Worm (Caenorhabditis elegans): Measurements from ENCODE around the gene mlc-1.
A peak's percentile ranks its signal among the peaks of the same experiment; 100 is the strongest.

The mlc-1 gene

DNA sequence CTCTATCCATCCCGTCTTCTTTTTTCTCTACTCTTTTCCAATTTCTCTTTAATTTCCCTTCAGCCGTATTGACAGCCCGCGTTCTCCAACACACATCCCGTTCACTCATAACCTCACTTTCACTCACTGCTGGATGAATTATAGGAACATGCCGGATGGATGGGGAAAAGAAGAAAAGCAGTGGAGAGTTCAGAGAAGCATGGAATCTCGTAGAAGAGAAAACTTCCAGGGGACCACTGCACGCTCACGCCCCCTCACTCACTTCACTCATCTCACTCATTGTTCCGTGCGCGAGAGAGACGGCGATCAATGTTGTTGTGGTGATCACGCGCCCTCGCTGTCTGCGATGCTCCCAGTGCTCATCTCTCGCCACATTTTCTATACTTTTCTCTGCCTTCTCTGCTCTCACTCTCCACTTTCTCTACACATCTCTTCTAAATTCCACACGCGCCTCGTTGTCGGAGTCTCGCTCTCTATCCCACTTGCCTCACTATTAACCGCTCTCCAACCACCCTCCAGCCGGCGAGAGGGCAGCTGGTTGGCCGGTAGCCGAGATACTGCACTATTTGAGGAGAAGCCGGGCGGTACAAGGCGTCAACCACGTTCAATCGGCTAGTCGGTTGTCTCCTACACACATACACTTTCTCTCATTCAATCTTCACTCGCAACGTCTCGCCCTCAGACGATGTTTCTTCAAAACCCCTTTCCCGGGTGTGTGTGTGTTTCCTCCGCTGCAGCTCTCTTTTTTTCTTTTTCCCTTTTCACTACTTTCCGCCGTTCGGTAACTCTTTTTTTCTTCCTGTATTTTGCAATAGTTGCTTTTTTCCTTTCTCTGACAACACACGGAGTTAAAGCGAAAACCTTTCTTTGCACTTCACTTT is 20.9 kb downstream of the mlc-1 start:
- TF ChIP-seq ref-1 (GFP tag; conservative IDR thresholded peaks at IDR 0.05): no peak
- TF ChIP-seq klf-2 (GFP tag; conservative IDR thresholded peaks at IDR 0.05): no peak
- peak; percentile 40; the same call in 1 of the 2 replicates for TF ChIP-seq flt-1 (GFP tag; IDR thresholded peaks at IDR 0.05)
- TF ChIP-seq ztf-29 (GFP tag; IDR thresholded peaks at IDR 0.05): peak; percentile 41; the same call in 1 of the 2 replicates
- TF ChIP-seq ztf-23 (GFP tag; IDR thresholded peaks at IDR 0.05): 0 out of 2 replicates have a peak, but pooled peaks have one; percentile 20
- TF ChIP-seq tab-1 (GFP tag; IDR thresholded peaks at IDR 0.05): peak; percentile 62; the same call in 1 of the 2 replicates
- peak; percentile 86 for TF ChIP-seq cog-1 (tag; optimal IDR thresholded peaks at IDR 0.05)
- TF ChIP-seq T22C8.4 (GFP tag; IDR thresholded peaks at IDR 0.05): peak; percentile 29; the same call in 1 of the 2 replicates

DNA sequence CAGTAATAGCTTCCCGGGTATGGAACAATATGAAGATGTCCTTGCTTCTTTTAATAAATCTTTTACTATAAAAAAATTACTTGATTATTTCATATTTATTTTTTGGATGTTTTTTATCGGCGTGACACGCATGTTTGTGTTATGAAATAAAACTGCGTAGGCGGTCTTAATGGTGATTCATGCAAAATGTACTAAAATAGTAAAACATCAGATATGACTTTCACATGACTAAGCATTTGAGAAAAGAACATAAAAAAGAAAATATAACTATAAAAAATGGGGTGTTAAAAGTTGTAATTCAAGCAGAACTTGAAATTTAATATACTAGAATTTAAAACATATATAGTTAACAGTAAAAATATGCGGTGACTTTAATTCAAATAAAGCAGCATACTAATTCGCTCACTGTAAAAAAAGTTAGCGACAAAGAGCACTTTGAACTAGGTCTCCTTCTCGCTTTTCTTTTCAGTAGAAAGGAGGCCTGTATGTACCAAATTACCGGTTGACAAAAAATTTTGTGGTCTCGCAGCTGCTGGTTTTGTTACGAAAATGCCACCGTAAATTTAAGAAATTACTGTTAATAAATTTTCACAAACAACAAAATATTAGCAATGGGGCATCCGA is 23.0 kb downstream of the mlc-1 start:
- no peak for TF ChIP-seq cog-1 (tag; optimal IDR thresholded peaks at IDR 0.05)
- TF ChIP-seq ztf-23 (GFP tag; IDR thresholded peaks at IDR 0.05): no peak
- TF ChIP-seq flt-1 (GFP tag; IDR thresholded peaks at IDR 0.05): no peak
- TF ChIP-seq klf-2 (GFP tag; conservative IDR thresholded peaks at IDR 0.05): no peak
- no peak for TF ChIP-seq tab-1 (GFP tag; IDR thresholded peaks at IDR 0.05)
- TF ChIP-seq ref-1 (GFP tag; conservative IDR thresholded peaks at IDR 0.05): no peak
- no peak for TF ChIP-seq T22C8.4 (GFP tag; IDR thresholded peaks at IDR 0.05)

- no peak for TF ChIP-seq klf-2 (GFP tag; conservative IDR thresholded peaks at IDR 0.05)
- TF ChIP-seq cog-1 (tag; optimal IDR thresholded peaks at IDR 0.05): no peak
- TF ChIP-seq ztf-23 (GFP tag; IDR thresholded peaks at IDR 0.05): no peak
- no peak for TF ChIP-seq ref-1 (GFP tag; conservative IDR thresholded peaks at IDR 0.05)
- no peak for TF ChIP-seq ztf-29 (GFP tag; IDR thresholded peaks at IDR 0.05)
- TF ChIP-seq med-1 (GFP tag; optimal IDR thresholded peaks at IDR 0.05; ENCODE audit: insufficient read depth): no peak
These were observed 27.7 kb downstream of the mlc-1 start, which contains the start of gene npr-24 for ce11 chrX:17486735-17487134. npr-24 (minus strand) TSS chrX:17486835.

DNA sequence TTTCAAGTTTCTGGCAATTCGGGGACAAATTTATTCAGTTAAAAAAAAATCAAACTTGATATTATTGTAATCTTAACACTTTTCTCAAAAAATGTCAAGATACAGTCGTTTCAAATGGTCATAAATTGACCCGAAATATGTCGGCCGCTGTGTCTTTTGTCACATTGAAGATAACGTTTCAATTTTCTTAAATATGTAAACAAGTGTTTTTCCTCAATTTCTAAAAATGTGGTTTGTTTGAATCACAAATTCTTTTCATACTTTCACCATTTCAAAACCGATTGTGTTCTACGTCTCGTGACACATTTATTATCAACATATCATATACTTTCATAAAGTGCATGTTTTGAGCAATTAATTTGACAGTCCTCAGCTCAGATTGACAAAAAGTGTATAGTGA is 43.2 kb downstream of the mlc-1 start:
- TF ChIP-seq T22C8.4 (GFP tag; IDR thresholded peaks at IDR 0.05): no peak
- no peak for TF ChIP-seq med-1 (GFP tag; optimal IDR thresholded peaks at IDR 0.05; ENCODE audit: insufficient read depth)
- TF ChIP-seq ref-1 (GFP tag; conservative IDR thresholded peaks at IDR 0.05): no peak
- TF ChIP-seq klf-2 (GFP tag; conservative IDR thresholded peaks at IDR 0.05): no peak
- no peak for TF ChIP-seq ztf-23 (GFP tag; IDR thresholded peaks at IDR 0.05)
- TF ChIP-seq flt-1 (GFP tag; IDR thresholded peaks at IDR 0.05): no peak
- no peak for TF ChIP-seq cog-1 (tag; optimal IDR thresholded peaks at IDR 0.05)
- no peak for TF ChIP-seq ztf-29 (GFP tag; IDR thresholded peaks at IDR 0.05)
- TF ChIP-seq tab-1 (GFP tag; IDR thresholded peaks at IDR 0.05): no peak

DNA sequence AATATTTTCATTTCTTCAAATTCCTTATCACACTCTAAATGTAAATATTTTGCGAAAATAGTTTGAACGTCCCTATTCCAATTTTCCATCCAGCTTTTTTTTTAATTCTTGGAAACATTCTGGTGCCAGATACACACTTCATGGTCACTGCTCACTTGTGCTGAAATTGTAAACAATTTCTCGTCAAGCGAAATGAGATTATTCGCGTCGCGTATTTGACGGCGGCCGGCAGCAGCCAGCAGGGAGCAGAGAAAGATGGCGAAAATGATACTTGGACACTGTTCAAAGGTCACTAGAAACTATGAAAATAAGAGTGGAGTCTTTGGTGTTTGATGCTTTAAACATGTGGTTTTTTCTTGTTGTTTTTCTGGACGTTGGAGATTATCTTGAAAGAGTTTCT is 45.4 kb downstream of the mlc-1 start:
- TF ChIP-seq ref-1 (GFP tag; conservative IDR thresholded peaks at IDR 0.05): no peak
- no peak for TF ChIP-seq ztf-29 (GFP tag; IDR thresholded peaks at IDR 0.05)
- TF ChIP-seq flt-1 (GFP tag; IDR thresholded peaks at IDR 0.05): no peak
- TF ChIP-seq T22C8.4 (GFP tag; IDR thresholded peaks at IDR 0.05): no peak

- TF ChIP-seq cog-1 (tag; optimal IDR thresholded peaks at IDR 0.05) (peak; percentile 51), klf-2 (GFP tag; conservative IDR thresholded peaks at IDR 0.05) (no peak)
These were observed 46.7 kb downstream of the mlc-1 start for ce11 chrX:17505547-17506181.

DNA sequence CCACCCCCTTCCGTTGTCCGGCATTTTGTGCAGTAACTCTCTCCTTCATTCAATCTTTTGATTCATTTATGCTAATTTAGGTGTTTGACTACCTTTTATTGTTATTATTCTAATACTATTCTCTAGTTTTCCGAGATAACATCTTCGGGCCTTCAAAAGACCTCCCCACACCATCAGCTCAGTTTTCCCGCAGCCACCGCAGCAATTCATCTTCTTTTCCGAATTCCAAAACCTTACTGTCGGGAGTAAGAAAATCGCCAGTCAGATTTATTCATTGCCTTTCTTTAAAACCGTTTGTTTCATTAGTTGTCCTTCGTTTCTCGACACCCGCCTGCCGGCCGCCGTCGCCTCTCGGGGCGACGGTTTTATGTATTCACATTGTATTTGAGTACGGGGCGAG is 49.1 kb downstream of the mlc-1 start:
- TF ChIP-seq ztf-23 (GFP tag; IDR thresholded peaks at IDR 0.05) (no peak), T22C8.4 (GFP tag; IDR thresholded peaks at IDR 0.05) (no peak), tab-1 (GFP tag; IDR thresholded peaks at IDR 0.05) (no peak), klf-2 (GFP tag; conservative IDR thresholded peaks at IDR 0.05) (no peak), ztf-29 (GFP tag; IDR thresholded peaks at IDR 0.05) (no peak), cog-1 (tag; optimal IDR thresholded peaks at IDR 0.05) (no peak), flt-1 (GFP tag; IDR thresholded peaks at IDR 0.05) (no peak), ref-1 (GFP tag; conservative IDR thresholded peaks at IDR 0.05) (no peak), med-1 (GFP tag; optimal IDR thresholded peaks at IDR 0.05; ENCODE audit: insufficient read depth) (no peak)

ce11 chrX:17509048-17509776 is 50.2 kb downstream of the mlc-1 start:
- TF ChIP-seq ztf-29 (GFP tag; IDR thresholded peaks at IDR 0.05) (no peak), ztf-23 (GFP tag; IDR thresholded peaks at IDR 0.05) (no peak), med-1 (GFP tag; optimal IDR thresholded peaks at IDR 0.05; ENCODE audit: insufficient read depth) (no peak), T22C8.4 (GFP tag; IDR thresholded peaks at IDR 0.05) (no peak), ref-1 (GFP tag; conservative IDR thresholded peaks at IDR 0.05) (no peak), cog-1 (tag; optimal IDR thresholded peaks at IDR 0.05) (no peak), tab-1 (GFP tag; IDR thresholded peaks at IDR 0.05) (no peak), klf-2 (GFP tag; conservative IDR thresholded peaks at IDR 0.05) (no peak), flt-1 (GFP tag; IDR thresholded peaks at IDR 0.05) (no peak)

Data from whole organism, midembryonic.